Fruit fly (Drosophila melanogaster) ovary, adult (tissue): ENCODE measurements around the gene Dpm3.

Source experiments
- CG17801 ChIP-seq: fragments of 200-800 bp; optimal IDR thresholded peaks from 2 replicates; lab custom pipeline; 2019; ENCODE audit warnings: missing biosample characterization, mild to moderate bottlenecking, missing genetic modification characterization, moderate library complexity; ENCODE audit not compliant: partially characterized antibody

Gene Dpm3

dm6 chr3R:13381744-13382435 lies 21.0 kb downstream of the Dpm3 start, which contains the start of the genes mRpS21 and Droj2:
mRpS21 (minus strand) TSS chr3R:13381809.
Droj2 (plus strand) TSS chr3R:13382106.
- peak; percentile 27 for TF ChIP-seq CG17801

dm6 chr3R:13379675-13380074 lies 23.2 kb downstream of the Dpm3 start, which contains the start of the genes CG9813 and CG8870:
CG9813 (minus strand) TSS chr3R:13379775.
CG8870 (plus strand) TSS chr3R:13379842.
- no peak for TF ChIP-seq CG17801

dm6 chr3R:13374913-13375312 lies 27.9 kb downstream of the Dpm3 start:
- no peak for TF ChIP-seq CG17801

- no peak for TF ChIP-seq CG17801
Observed at dm6 chr3R:13371840-13372680, 30.8 kb downstream of the Dpm3 start, which contains the start of the genes Lip3 and CG34309. Lip3 (minus strand) TSS chr3R:13371904. CG34309 (plus strand) TSS chr3R:13372630.

- no peak for TF ChIP-seq CG17801
Observed at dm6 chr3R:13369348-13369747, 33.5 kb downstream of the Dpm3 start, which contains the start of gene CheA87a. CheA87a (plus strand) TSS chr3R:13369648.

- TF ChIP-seq CG17801: peak; percentile 36
Observed at dm6 chr3R:13366561-13367518, 36.0 kb downstream of the Dpm3 start, which contains the start of gene Elp6. Elp6 (minus strand) TSS chr3R:13366910.

- no peak for TF ChIP-seq CG17801
Observed at dm6 chr3R:13365665-13366414, 37.0 kb downstream of the Dpm3 start.

dm6 chr3R:13364175-13365174 lies 38.4 kb downstream of the Dpm3 start, which contains the start of gene Dic1:
Dic1 (plus strand) TSS chr3R:13364938.
- peak; percentile 95 for TF ChIP-seq CG17801

- no peak for TF ChIP-seq CG17801
Observed at dm6 chr3R:13363347-13363994, 39.4 kb downstream of the Dpm3 start.

dm6 chr3R:13360108-13360507 lies 42.7 kb downstream of the Dpm3 start:
- TF ChIP-seq CG17801: no peak

dm6 chr3R:13356960-13357359 lies 45.9 kb downstream of the Dpm3 start:
- TF ChIP-seq CG17801: no peak

dm6 chr3R:13353373-13353772 lies 49.5 kb downstream of the Dpm3 start, which contains the start of gene mthl12:
mthl12 (plus strand) TSS chr3R:13353673.
- TF ChIP-seq CG17801: no peak
